Worm (Caenorhabditis elegans): ENCODE data around the gene F58H1.6.
A peak's percentile ranks its signal among the peaks of the same experiment; 100 is the strongest.

DNA sequence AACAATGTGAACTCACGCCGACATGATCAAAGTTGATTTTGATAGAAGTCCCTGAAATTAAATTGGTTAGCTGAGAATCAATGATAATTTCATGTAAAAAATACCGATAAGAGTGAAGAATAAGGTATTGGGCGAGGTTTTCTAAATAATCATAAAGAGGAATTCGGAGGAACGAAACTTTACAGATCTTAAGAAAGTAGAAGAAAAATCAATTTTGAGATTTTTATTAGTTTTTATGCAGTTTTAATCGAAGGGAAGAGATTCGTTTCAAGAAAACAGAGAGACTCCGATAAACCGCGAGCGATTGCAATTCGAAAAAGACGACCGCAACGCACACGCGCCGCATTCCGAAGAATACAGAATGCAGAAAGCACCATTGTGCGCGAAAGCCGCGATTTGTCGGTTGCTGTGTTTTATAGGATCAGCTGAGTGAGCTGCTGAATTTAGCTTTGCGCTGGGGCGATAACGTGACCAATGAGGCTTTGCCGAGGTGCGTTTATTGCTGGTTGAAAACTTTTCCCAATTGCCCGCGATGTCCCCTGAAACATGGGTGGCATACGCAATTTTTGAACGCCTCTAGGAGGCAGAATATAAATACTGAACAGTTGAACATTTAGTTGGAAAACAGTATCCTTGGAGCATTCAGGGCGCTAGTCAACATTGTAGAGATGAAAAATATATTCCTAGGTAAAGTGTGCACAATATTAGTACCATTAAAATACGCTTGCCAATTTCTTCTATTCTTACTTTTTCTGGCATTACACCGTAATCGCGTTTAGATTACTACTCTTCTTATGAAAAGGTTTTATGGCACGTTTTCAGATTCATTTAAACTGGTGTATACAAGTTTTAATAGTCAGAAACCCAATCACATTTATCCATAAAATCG lies 37.5 kb downstream of the F58H1.6 start, which contains the start of gene snr-4:
- TF ChIP-seq elt-2 (tag; optimal IDR thresholded peaks at IDR 0.05) (peak; percentile 58), fkh-10 (GFP tag; optimal IDR thresholded peaks at IDR 0.05) (no peak), nhr-11 (tag; optimal IDR thresholded peaks at IDR 0.05) (no peak), unc-55 (GFP tag; optimal IDR thresholded peaks at IDR 0.05) (no peak), K09A11.1 (tag; optimal IDR thresholded peaks at IDR 0.05; ENCODE audit: insufficient read depth) (peak; percentile 10), tbx-2 (tag; optimal IDR thresholded peaks at IDR 0.05) (peak; percentile 66), gmeb-2 (tag; optimal IDR thresholded peaks at IDR 0.05) (no peak), pha-4 (tag; optimal IDR thresholded peaks at IDR 0.05) (no peak), sox-4 (tag; optimal IDR thresholded peaks at IDR 0.05) (no peak), ets-4 (tag; optimal IDR thresholded peaks at IDR 0.05) (no peak)
